Worm (Caenorhabditis elegans): ENCODE results near the gene his-8.
"Not testable (repeated sequence)": the region's sequence is repeated elsewhere in the genome, so short reads cannot be mapped to it uniquely, and the experiment has no call there.

The his-8 gene

ce11 chrV:8533067-8533466 is at the start of gene his-8, which contains the start of gene his-7:
TSS of gene his-8 (minus strand) at chrV:8533086.
TSS of gene his-7 (plus strand) at chrV:8533379.
- TF ChIP-seq unc-62 (GFP tag; optimal IDR thresholded peaks at IDR 0.05), result not testable (repeated sequence)

DNA sequence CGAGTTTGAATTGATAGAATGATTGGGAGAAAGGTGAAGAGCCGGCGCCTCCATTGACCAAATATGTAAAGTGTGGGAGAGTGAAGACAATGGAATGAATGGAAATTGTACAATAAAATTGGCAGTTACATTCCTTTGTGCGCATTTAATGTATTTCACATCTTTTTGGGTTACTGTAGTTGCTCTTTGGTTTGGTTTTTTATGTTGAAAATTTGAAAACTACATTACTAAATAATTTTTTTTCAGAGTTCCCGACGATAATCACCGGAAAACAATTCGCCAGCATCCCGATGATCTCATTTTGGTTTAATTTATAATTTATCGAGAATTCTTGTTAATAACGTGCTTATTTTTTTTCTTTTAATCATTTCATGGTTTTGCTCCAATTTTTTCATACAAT is 48.1 kb upstream of the his-8 start, which contains the start of gene C10B5.1:
TSS of gene C10B5.1 (plus strand) at position 301 of the 400 bp plus-strand sequence.
- no peak for TF ChIP-seq unc-62 (GFP tag; optimal IDR thresholded peaks at IDR 0.05)

DNA sequence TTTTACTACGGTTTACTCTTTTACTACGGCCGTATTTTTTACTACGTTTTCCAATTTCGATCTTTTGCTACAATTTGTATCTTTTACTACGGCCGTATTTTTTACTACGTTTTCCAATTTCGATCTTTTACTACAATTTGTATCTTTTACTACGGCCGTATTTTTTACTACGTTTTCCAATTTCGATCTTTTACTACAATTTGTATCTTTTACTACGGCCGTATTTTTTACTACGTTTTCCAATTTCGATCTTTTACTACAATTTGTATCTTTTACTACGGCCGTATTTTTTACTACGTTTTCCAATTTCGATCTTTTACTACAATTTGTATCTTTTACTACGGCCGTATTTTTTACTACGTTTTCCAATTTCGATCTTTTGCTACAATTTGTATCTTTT is 41.9 kb upstream of the his-8 start, which contains the start of gene F25G6.1:
TSS of gene F25G6.1 (plus strand) at position 301 of the 400 bp plus-strand sequence.
- not testable (repeated sequence) for TF ChIP-seq unc-62 (GFP tag; optimal IDR thresholded peaks at IDR 0.05)

ce11 chrV:8569841-8570361 is 37.0 kb upstream of the his-8 start, which contains the start of the genes F25G6.9 and symk-1:
TSS of gene F25G6.9 (minus strand) at chrV:8570000.
TSS of gene symk-1 (plus strand) at chrV:8570311.
- no peak for TF ChIP-seq unc-62 (GFP tag; optimal IDR thresholded peaks at IDR 0.05)

DNA sequence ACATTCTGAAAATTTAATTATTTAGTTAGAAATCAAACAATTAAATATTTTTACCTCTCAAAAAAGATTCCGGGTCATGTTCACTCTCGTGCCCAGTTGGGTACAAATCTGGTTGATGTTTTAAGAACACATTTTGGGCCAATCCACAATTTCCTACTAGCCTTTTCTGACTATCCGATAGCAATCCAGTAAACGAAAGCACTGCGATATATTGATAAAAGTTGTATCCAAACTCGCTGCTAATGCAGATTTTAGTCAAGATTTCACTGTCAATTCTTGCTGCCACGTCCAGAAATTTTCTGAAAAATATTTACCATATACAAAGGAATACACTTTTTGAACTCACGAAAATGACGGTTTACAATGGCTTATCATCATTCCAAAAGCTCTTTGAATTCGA is 36.3 kb upstream of the his-8 start:
- TF ChIP-seq unc-62 (GFP tag; optimal IDR thresholded peaks at IDR 0.05), result no peak

DNA sequence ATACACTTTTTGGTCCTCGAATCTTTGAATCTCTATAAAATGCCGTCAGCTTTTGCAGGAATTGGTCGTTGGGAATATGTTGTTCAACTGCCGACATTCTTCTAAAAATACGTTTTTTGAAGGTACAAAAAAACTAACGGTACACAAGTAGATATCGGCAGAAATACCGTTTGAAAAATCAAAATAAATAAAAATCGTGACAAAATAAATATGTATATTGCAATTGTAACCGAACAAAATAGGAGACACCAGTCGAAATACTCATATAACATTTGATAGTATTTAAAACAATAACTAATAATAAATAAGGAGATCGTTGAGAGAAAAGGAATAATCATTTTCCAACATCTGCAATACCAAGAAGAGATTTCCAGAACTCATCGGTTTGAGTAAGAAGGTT is 32.2 kb upstream of the his-8 start, which contains the start of gene F25G6.8:
TSS of gene F25G6.8 (minus strand) at position 101 of the 400 bp plus-strand sequence.
- no peak for TF ChIP-seq unc-62 (GFP tag; optimal IDR thresholded peaks at IDR 0.05)

- TF ChIP-seq unc-62 (GFP tag; optimal IDR thresholded peaks at IDR 0.05), result no peak
Measured at ce11 chrV:8560916-8561315, 28.0 kb upstream of the his-8 start, which contains the start of gene acr-16. TSS of gene acr-16 (plus strand) at chrV:8561216.

ce11 chrV:8555955-8556354 is 23.1 kb upstream of the his-8 start:
- TF ChIP-seq unc-62 (GFP tag; optimal IDR thresholded peaks at IDR 0.05), result no peak

ce11 chrV:8552460-8552859 is 19.6 kb upstream of the his-8 start, which contains the start of gene acr-15:
TSS of gene acr-15 (plus strand) at chrV:8552695.
- TF ChIP-seq unc-62 (GFP tag; optimal IDR thresholded peaks at IDR 0.05), result no peak

ce11 chrV:8548989-8549388 is 16.1 kb upstream of the his-8 start, which contains the start of gene stdh-4:
TSS of gene stdh-4 (plus strand) at chrV:8549289.
- no peak for TF ChIP-seq unc-62 (GFP tag; optimal IDR thresholded peaks at IDR 0.05)

- no peak for TF ChIP-seq unc-62 (GFP tag; optimal IDR thresholded peaks at IDR 0.05)
Measured at ce11 chrV:8545531-8546224, 12.8 kb upstream of the his-8 start, which contains the start of the genes slc-17.8 and asns-1. TSS of gene slc-17.8 (minus strand) at chrV:8545581. TSS of gene asns-1 (plus strand) at chrV:8546174.

DNA sequence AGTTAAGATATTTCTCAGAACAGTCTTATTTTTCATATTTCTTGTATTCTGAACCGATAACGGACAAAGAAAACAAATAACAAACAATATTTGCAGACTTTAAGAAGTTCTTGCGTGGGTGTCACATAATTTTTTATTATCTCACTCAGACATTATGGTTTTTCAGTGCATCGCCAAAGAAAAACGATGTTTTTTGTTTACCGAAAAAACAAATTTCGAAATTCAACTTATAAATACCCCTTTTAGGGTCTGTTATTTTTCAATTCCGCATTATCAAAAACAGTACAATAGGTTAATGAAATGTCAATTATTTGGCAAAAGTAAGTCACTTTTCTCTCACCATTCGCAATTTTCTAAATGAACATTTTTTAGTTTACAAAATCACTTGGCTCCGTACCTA is 4.1 kb upstream of the his-8 start, which contains the start of gene otpl-4:
TSS of gene otpl-4 (plus strand) at position 301 of the 400 bp plus-strand sequence.
- TF ChIP-seq unc-62 (GFP tag; optimal IDR thresholded peaks at IDR 0.05), result no peak

DNA sequence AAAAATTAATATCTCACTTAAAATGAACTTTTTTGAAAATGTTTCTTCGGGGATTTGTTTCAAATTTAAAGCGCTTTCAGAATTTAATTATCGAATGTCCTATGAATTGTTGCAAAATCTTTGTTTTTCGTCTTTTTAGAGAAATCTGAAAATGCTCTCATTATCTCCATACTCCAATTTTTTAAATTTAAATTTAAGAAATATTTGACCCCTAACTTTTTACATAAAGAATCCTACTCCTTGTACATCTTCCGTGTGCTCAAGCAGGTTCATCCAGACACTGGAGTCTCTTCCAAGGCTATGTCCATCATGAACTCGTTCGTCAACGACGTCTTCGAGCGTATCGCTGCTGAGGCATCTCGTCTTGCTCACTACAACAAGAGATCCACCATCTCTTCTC is 3.3 kb upstream of the his-8 start, which contains the start of gene his-39:
TSS of gene his-39 (plus strand) at position 301 of the 400 bp plus-strand sequence.
- no peak for TF ChIP-seq unc-62 (GFP tag; optimal IDR thresholded peaks at IDR 0.05)

DNA sequence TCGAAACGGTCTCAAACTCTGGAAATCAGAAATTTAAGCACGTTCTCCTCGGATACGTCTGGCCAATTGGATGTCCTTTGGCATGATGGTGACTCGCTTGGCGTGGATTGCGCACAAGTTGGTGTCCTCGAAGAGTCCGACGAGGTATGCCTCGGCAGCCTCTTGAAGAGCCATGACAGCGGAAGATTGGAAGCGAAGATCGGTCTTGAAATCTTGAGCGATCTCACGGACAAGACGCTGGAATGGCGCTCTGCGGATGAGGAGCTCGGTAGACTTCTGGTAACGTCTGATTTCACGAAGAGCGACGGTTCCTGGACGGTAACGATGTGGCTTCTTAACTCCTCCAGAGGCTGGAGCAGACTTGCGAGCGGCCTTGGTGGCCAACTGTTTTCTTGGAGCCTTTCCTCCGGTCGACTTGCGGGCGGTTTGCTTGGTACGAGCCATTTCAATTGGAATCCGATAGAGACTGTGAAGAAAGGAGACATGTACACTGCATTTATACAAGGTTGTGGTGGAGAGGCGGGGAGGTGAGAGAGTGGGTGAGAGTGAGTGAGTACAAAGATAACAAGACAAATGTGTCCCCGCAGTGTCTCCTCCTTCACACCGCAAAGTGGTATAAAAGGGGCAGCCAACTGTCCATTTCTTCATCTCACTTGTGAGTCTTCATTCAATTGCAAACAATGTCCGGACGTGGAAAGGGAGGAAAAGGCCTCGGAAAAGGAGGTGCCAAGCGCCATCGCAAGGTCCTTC is 1.8 kb upstream of the his-8 start, which contains the start of the genes his-6 and his-5:
TSS of gene his-6 (minus strand) at position 444 of the 750 bp plus-strand sequence.
TSS of gene his-5 (plus strand) at position 681 of the 750 bp plus-strand sequence.
- TF ChIP-seq unc-62 (GFP tag; optimal IDR thresholded peaks at IDR 0.05), result not testable (repeated sequence)

DNA sequence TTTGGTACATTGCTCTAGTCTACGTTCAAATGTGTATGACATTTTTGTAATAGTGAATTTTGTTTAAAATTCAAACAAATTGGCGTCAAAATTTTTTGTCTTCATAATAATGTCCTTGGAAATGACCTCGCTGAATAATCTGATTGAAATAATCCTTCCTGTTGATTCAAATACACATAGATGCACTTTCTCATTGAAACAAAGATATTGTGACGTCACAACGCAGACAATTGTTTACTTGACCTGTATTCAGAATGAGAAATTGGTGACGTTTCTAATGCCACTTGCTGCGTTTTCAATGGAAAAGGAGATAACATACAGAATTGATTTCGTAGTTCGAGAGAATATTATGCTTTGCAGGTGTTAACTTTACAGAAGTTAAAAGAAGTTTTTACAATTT is 1.0 kb upstream of the his-8 start:
- TF ChIP-seq unc-62 (GFP tag; optimal IDR thresholded peaks at IDR 0.05), result no peak

ce11 chrV:8529219-8529618 is 3.7 kb downstream of the his-8 start, which contains the start of gene otpl-5:
TSS of gene otpl-5 (plus strand) at chrV:8529519.
- no peak for TF ChIP-seq unc-62 (GFP tag; optimal IDR thresholded peaks at IDR 0.05)

All from whole organism, dauer.